ENCODE assay signal across 7 fruit fly cellular contexts in genomic region chrX:12753602-12754347, dm6.
TF ChIP-seq lines count a peak whose summit lies in the region.

No protein-coding gene starts in this region.

- no peak for TF ChIP-seq CTCF in whole organism, embryonic (GFP tag; optimal IDR thresholded peaks at IDR 0.05; lab: Kevin White, UChicago)

TF ChIP-seq in Kc167, 6 proteins besides CTCF, POLR2A, EP300 and RAD21:
- TF ChIP-seq Sin3A (optimal IDR thresholded peaks at IDR 0.05; lab: Kevin White, UChicago) (no peak), psq (optimal IDR thresholded peaks at IDR 0.05; lab: Kevin White, UChicago) (peak; percentile 96), ttk (optimal IDR thresholded peaks at IDR 0.05; lab: Kevin White, UChicago) (no peak), insv (optimal IDR thresholded peaks at IDR 0.05; lab: Kevin White, UChicago) (peak; percentile 55), Myc (optimal IDR thresholded peaks at IDR 0.05; lab: Kevin White, UChicago) (no peak), h (optimal IDR thresholded peaks at IDR 0.05; lab: Kevin White, UChicago) (peak; percentile 53)
TF ChIP-seq in Kc167: peak in this region for 3.

TF ChIP-seq in whole organism, 6 proteins besides CTCF, POLR2A, EP300 and RAD21:
- TF ChIP-seq EcR (GFP tag; optimal IDR thresholded peaks at IDR 0.05; lab: Kevin White, UChicago): peak in 1 of 2 experiments; percentile 65
- TF ChIP-seq CG8478 (optimal IDR thresholded peaks at IDR 0.05; lab: Kevin White, UChicago): no peak
- TF ChIP-seq Dll (optimal IDR thresholded peaks at IDR 0.05; lab: Kevin White, UChicago): peak; percentile 63
TF ChIP-seq in whole organism: peak in this region for 2.

TF ChIP-seq in whole organism, adult, 20 proteins besides CTCF, POLR2A, EP300 and RAD21 (continues in another document):
- TF ChIP-seq cnc (optimal IDR thresholded peaks at IDR 0.05; lab: Kevin White, UChicago): no peak
- TF ChIP-seq Hr96 (GFP tag; optimal IDR thresholded peaks at IDR 0.05; lab: Kevin White, UChicago): peak; percentile 72
- TF ChIP-seq CG11617 (GFP tag; optimal IDR thresholded peaks at IDR 0.05; lab: Kevin White, UChicago): no peak
- TF ChIP-seq Clk (GFP tag; optimal IDR thresholded peaks at IDR 0.05; lab: Kevin White, UChicago): no peak
- TF ChIP-seq cic (GFP tag; optimal IDR thresholded peaks at IDR 0.05; lab: Kevin White, UChicago): peak; percentile 85
- no peak for TF ChIP-seq CG7101 (tag; optimal IDR thresholded peaks at IDR 0.05; lab: Kevin White, UChicago)
- peak; percentile 63 for TF ChIP-seq Mnt (GFP tag; optimal IDR thresholded peaks at IDR 0.05; lab: Kevin White, UChicago)
- no peak for TF ChIP-seq toe (GFP tag; optimal IDR thresholded peaks at IDR 0.05; lab: Kevin White, UChicago)
- peak; percentile 95 for TF ChIP-seq ovo (GFP tag; optimal IDR thresholded peaks at IDR 0.05; lab: Kevin White, UChicago)
- TF ChIP-seq CG7045 (GFP tag; optimal IDR thresholded peaks at IDR 0.05; lab: Kevin White, UChicago): peak; percentile 13
- no peak for TF ChIP-seq CG14711 (tag; optimal IDR thresholded peaks at IDR 0.05; lab: Kevin White, UChicago)
- TF ChIP-seq tj (GFP tag; optimal IDR thresholded peaks at IDR 0.05; lab: Kevin White, UChicago): peak; percentile 78
- TF ChIP-seq kay (GFP tag; lab: Kevin White, UChicago; ENCODE audit: borderline replicate concordance): no peak
- TF ChIP-seq Crg-1 (GFP tag; optimal IDR thresholded peaks at IDR 0.05; lab: Kevin White, UChicago): no peak
- no peak for TF ChIP-seq bab1 (GFP tag; optimal IDR thresholded peaks at IDR 0.05; lab: Kevin White, UChicago)
- TF ChIP-seq CG12768 (GFP tag; optimal IDR thresholded peaks at IDR 0.05; lab: Kevin White, UChicago): peak; percentile 83
- TF ChIP-seq CG5204 (GFP tag; optimal IDR thresholded peaks at IDR 0.05; lab: Kevin White, UChicago): no peak

TF ChIP-seq in whole organism, embryonic, 481 proteins besides CTCF, POLR2A, EP300 and RAD21 (continues in another document):
- TF ChIP-seq CG42726 (GFP tag; IDR thresholded peaks at IDR 0.05; lab: Robert Waterston, UW; ENCODE audit: partially characterized antibody) (peak; percentile 22; the same call in 1 of the 2 replicates), CG7372 (GFP tag; IDR thresholded peaks at IDR 0.05; lab: Robert Waterston, UW) (no peak), H2.0 (GFP tag; IDR thresholded peaks at IDR 0.05; lab: Robert Waterston, UW) (peak; percentile 48; the same call in 1 of the 2 replicates), CG8359 (GFP tag; optimal IDR thresholded peaks at IDR 0.05; lab: Kevin White, UChicago; ENCODE audit: borderline replicate concordance) (no peak), CG10366 (GFP tag; IDR thresholded peaks at IDR 0.05; lab: Robert Waterston, UW) (peak; percentile 38; the same call in 1 of the 2 replicates), ci (GFP tag; IDR thresholded peaks at IDR 0.05; lab: Robert Waterston, UW) (peak; percentile 46; the same call in 1 of the 3 replicates), run (tag; optimal IDR thresholded peaks at IDR 0.05; lab: Kevin White, UChicago) (no peak), CG32532 (GFP tag; IDR thresholded peaks at IDR 0.05; lab: Robert Waterston, UW) (peak; percentile 22; the same call in 1 of the 2 replicates), rib (GFP tag; IDR thresholded peaks at IDR 0.05; lab: Robert Waterston, UW) (peak; percentile 73), bigmax (GFP tag; optimal IDR thresholded peaks at IDR 0.05; lab: Kevin White, UChicago) (peak; percentile 86), CG11723 (GFP tag; optimal IDR thresholded peaks at IDR 0.05; lab: Kevin White, UChicago) (peak; percentile 13), CG2678 (tag; optimal IDR thresholded peaks at IDR 0.05; lab: Kevin White, UChicago) (peak; percentile 30), Trl (optimal IDR thresholded peaks at IDR 0.05; lab: Kevin White, UChicago) (peak; percentile 62 to 68), Trl (GFP tag; optimal IDR thresholded peaks at IDR 0.05; lab: Kevin White, UChicago) (no peak), dysf (GFP tag; IDR thresholded peaks at IDR 0.05; lab: Robert Waterston, UW) (peak; percentile 39; the same call in 1 of the 3 replicates)

TF ChIP-seq in whole organism, prepupa, 60 proteins besides CTCF, POLR2A, EP300 and RAD21 (continues in another document):
- TF ChIP-seq CG7368 (GFP tag; optimal IDR thresholded peaks at IDR 0.05; lab: Kevin White, UChicago): no peak
- TF ChIP-seq dsx (GFP tag; optimal IDR thresholded peaks at IDR 0.05; lab: Kevin White, UChicago; ENCODE audit: poor library complexity, severe bottlenecking): no peak
- TF ChIP-seq CG8632 (GFP tag; optimal IDR thresholded peaks at IDR 0.05; lab: Kevin White, UChicago): peak; percentile 53
- no peak for TF ChIP-seq Smox (GFP tag; optimal IDR thresholded peaks at IDR 0.05; lab: Kevin White, UChicago)
- TF ChIP-seq CG10631 (GFP tag; optimal IDR thresholded peaks at IDR 0.05; lab: Kevin White, UChicago): no peak
- no peak for TF ChIP-seq Eip93F (GFP tag; optimal IDR thresholded peaks at IDR 0.05; lab: Kevin White, UChicago)
- peak; percentile 12 for TF ChIP-seq Ets96B (tag; optimal IDR thresholded peaks at IDR 0.05; lab: Kevin White, UChicago)
- peak; percentile 81 for TF ChIP-seq eg (GFP tag; IDR thresholded peaks at IDR 0.05; lab: Robert Waterston, UW)
- no peak for TF ChIP-seq Eip75B (GFP tag; optimal IDR thresholded peaks at IDR 0.05; lab: Kevin White, UChicago)
- TF ChIP-seq net (GFP tag; optimal IDR thresholded peaks at IDR 0.05; lab: Kevin White, UChicago): peak; percentile 45
- TF ChIP-seq CG32006 (GFP tag; optimal IDR thresholded peaks at IDR 0.05; lab: Kevin White, UChicago): no peak
- no peak for TF ChIP-seq Ets21C (GFP tag; optimal IDR thresholded peaks at IDR 0.05; lab: Kevin White, UChicago)
- peak; percentile 31 for TF ChIP-seq CG10669 (GFP tag; optimal IDR thresholded peaks at IDR 0.05; lab: Kevin White, UChicago)
- no peak for TF ChIP-seq pdm3 (GFP tag; optimal IDR thresholded peaks at IDR 0.05; lab: Kevin White, UChicago)
- TF ChIP-seq CG11762 (GFP tag; optimal IDR thresholded peaks at IDR 0.05; lab: Kevin White, UChicago; ENCODE audit: insufficient read depth): no peak
- no peak for TF ChIP-seq acj6 (GFP tag; optimal IDR thresholded peaks at IDR 0.05; lab: Kevin White, UChicago)
- no peak for TF ChIP-seq Met (GFP tag; optimal IDR thresholded peaks at IDR 0.05; lab: Kevin White, UChicago)

TF ChIP-seq in whole organism, pupa, 21 proteins besides CTCF, POLR2A, EP300 and RAD21 (continues in another document):
- TF ChIP-seq D1 (tag; optimal IDR thresholded peaks at IDR 0.05; lab: Kevin White, UChicago) (no peak), CG13204 (GFP tag; optimal IDR thresholded peaks at IDR 0.05; lab: Kevin White, UChicago) (peak; percentile 63), CG10348 (GFP tag; IDR thresholded peaks at IDR 0.05; lab: Robert Waterston, UW) (no peak), gl (tag; optimal IDR thresholded peaks at IDR 0.05; lab: Kevin White, UChicago) (peak; percentile 68), CG4496 (GFP tag; IDR thresholded peaks at IDR 0.05; lab: Robert Waterston, UW) (peak; percentile 86), CG12605 (GFP tag; IDR thresholded peaks at IDR 0.05; lab: Robert Waterston, UW) (peak; percentile 66), CG8301 (tag; optimal IDR thresholded peaks at IDR 0.05; lab: Kevin White, UChicago) (peak; percentile 18), Snoo (tag; optimal IDR thresholded peaks at IDR 0.05; lab: Kevin White, UChicago) (peak; percentile 52), CG34367 (tag; optimal IDR thresholded peaks at IDR 0.05; lab: Kevin White, UChicago) (peak; percentile 29), Ets98B (GFP tag; IDR thresholded peaks at IDR 0.05; lab: Robert Waterston, UW) (peak; percentile 65), CG32121 (GFP tag; IDR thresholded peaks at IDR 0.05; lab: Robert Waterston, UW) (peak; percentile 72), CG17806 (tag; optimal IDR thresholded peaks at IDR 0.05; lab: Kevin White, UChicago) (peak; percentile 42), rn (GFP tag; IDR thresholded peaks at IDR 0.05; lab: Robert Waterston, UW) (0 out of 2 replicates have a peak, but pooled peaks have one; percentile 2), EcR (GFP tag; optimal IDR thresholded peaks at IDR 0.05; lab: Kevin White, UChicago) (peak; percentile 96), Pif1A (GFP tag; optimal IDR thresholded peaks at IDR 0.05; lab: Kevin White, UChicago) (peak; percentile 8), fd96Ca (GFP tag; IDR thresholded peaks at IDR 0.05; lab: Robert Waterston, UW) (peak; percentile 71; the same call in 2 of the 3 replicates), Pif1B (GFP tag; optimal IDR thresholded peaks at IDR 0.05; lab: Kevin White, UChicago) (no peak), CG9948 (tag; optimal IDR thresholded peaks at IDR 0.05; lab: Kevin White, UChicago) (peak; percentile 48), CG14655 (GFP tag; optimal IDR thresholded peaks at IDR 0.05; lab: Kevin White, UChicago) (peak; percentile 37)

TF ChIP-seq in whole organism, wandering third instar larva, 38 proteins besides CTCF, POLR2A, EP300 and RAD21 (continues in another document):
- TF ChIP-seq dsf (GFP tag; optimal IDR thresholded peaks at IDR 0.05; lab: Kevin White, UChicago; ENCODE audit: borderline replicate concordance) (no peak), CrebA (GFP tag; optimal IDR thresholded peaks at IDR 0.05; lab: Kevin White, UChicago; ENCODE audit: borderline replicate concordance) (peak; percentile 27), GATAd (GFP tag; optimal IDR thresholded peaks at IDR 0.05; lab: Kevin White, UChicago) (no peak), foxo (GFP tag; optimal IDR thresholded peaks at IDR 0.05; lab: Kevin White, UChicago) (peak in 1 of 2 experiments; percentile 15), h (GFP tag; optimal IDR thresholded peaks at IDR 0.05; lab: Kevin White, UChicago) (no peak), OdsH (GFP tag; optimal IDR thresholded peaks at IDR 0.05; lab: Kevin White, UChicago) (no peak), Hnf4 (GFP tag; optimal IDR thresholded peaks at IDR 0.05; lab: Kevin White, UChicago) (peak; percentile 68), Hr83 (GFP tag; optimal IDR thresholded peaks at IDR 0.05; lab: Kevin White, UChicago; ENCODE audit: poor library complexity, severe bottlenecking) (peak; percentile 36), Mio (GFP tag; optimal IDR thresholded peaks at IDR 0.05; lab: Kevin White, UChicago) (no peak), Jra (GFP tag; optimal IDR thresholded peaks at IDR 0.05; lab: Kevin White, UChicago) (no peak), Dif (GFP tag; optimal IDR thresholded peaks at IDR 0.05; lab: Kevin White, UChicago; ENCODE audit: partially characterized antibody) (peak; percentile 12), HLH106 (tag; optimal IDR thresholded peaks at IDR 0.05; lab: Kevin White, UChicago) (no peak), br (GFP tag; optimal IDR thresholded peaks at IDR 0.05; lab: Kevin White, UChicago) (no peak), Dfd (GFP tag; optimal IDR thresholded peaks at IDR 0.05; lab: Kevin White, UChicago) (no peak), pan (optimal IDR thresholded peaks at IDR 0.05; lab: Kevin White, UChicago) (no peak), Vsx2 (GFP tag; optimal IDR thresholded peaks at IDR 0.05; lab: Kevin White, UChicago; ENCODE audit: partially characterized antibody) (peak; percentile 47), rgr (GFP tag; optimal IDR thresholded peaks at IDR 0.05; lab: Kevin White, UChicago) (no peak), dmrt93B (GFP tag; optimal IDR thresholded peaks at IDR 0.05; lab: Kevin White, UChicago) (no peak), Sp1 (GFP tag; optimal IDR thresholded peaks at IDR 0.05; lab: Kevin White, UChicago) (peak; percentile 78), Hr78 (GFP tag; optimal IDR thresholded peaks at IDR 0.05; lab: Kevin White, UChicago) (no peak)
